Fruit fly (Drosophila melanogaster) whole organism, embryonic: ENCODE data around the gene grass.
A peak's percentile ranks its signal among the peaks of the same experiment; 100 is the strongest.

Source experiments
- Aef1 ChIP-seq: fragments of 200-800 bp; sonication (Bioruptor generic); IDR thresholded peaks from 3 replicates; pipeline ENCODE4 v1.3.6; 2022; ENCODE audit warnings: missing biosample characterization, missing genetic modification characterization
- Bdp1 ChIP-seq: fragments of 200-800 bp; sonication (Bioruptor generic); optimal IDR thresholded peaks from 3 replicates; lab custom pipeline; 2016; ENCODE audit warnings: missing biosample characterization, missing genetic modification characterization
- CG10431 ChIP-seq: fragments of 200-800 bp; sonication (Bioruptor generic); optimal IDR thresholded peaks from 3 replicates; lab custom pipeline; 2018; ENCODE audit warnings: missing biosample characterization, mild to moderate bottlenecking, missing genetic modification characterization
- CG11247 ChIP-seq: fragments of 200-800 bp; sonication (Bioruptor generic); IDR thresholded peaks from 2 replicates; pipeline ENCODE4 v1.3.6; 2022; ENCODE audit warnings: missing biosample characterization, missing genetic modification characterization
- CG12299 ChIP-seq: fragments of 200-800 bp; sonication (Bioruptor generic); optimal IDR thresholded peaks from 2 replicates; lab custom pipeline; 2018; ENCODE audit warnings: missing biosample characterization, mild to moderate bottlenecking, missing genetic modification characterization
- CG12744 ChIP-seq: fragments of 200-800 bp; sonication (Bioruptor generic); optimal IDR thresholded peaks from 2 replicates; lab custom pipeline; 2016; ENCODE audit warnings: missing biosample characterization, missing genetic modification characterization
- CG13624 ChIP-seq: fragments of 200-800 bp; sonication (Bioruptor generic); optimal IDR thresholded peaks from 2 replicates; lab custom pipeline; 2016; ENCODE audit warnings: missing biosample characterization, missing genetic modification characterization
- CG14050 ChIP-seq: fragments of 200-800 bp; sonication (Bioruptor generic); IDR thresholded peaks from 3 replicates; pipeline ENCODE4 v1.3.6; 2022; ENCODE audit warnings: missing biosample characterization, missing genetic modification characterization
- CG14965 ChIP-seq: fragments of 200-800 bp; sonication (Bioruptor generic); optimal IDR thresholded peaks from 2 replicates; lab custom pipeline; 2016; ENCODE audit warnings: missing biosample characterization, missing genetic modification characterization, borderline replicate concordance
- CG15073 ChIP-seq: fragments of 200-800 bp; sonication (Bioruptor generic); optimal IDR thresholded peaks from 2 replicates; lab custom pipeline; 2016; ENCODE audit warnings: missing biosample characterization, missing genetic modification characterization
- CG15514 ChIP-seq: fragments of 200-800 bp; sonication (Bioruptor generic); optimal IDR thresholded peaks from 3 replicates; lab custom pipeline; 2017; ENCODE audit warnings: missing biosample characterization, missing genetic modification characterization, mild to moderate bottlenecking, moderate library complexity, missing genetic modification reagents
- CG1647 ChIP-seq: fragments of 200-800 bp; sonication (Bioruptor generic); optimal IDR thresholded peaks from 3 replicates; lab custom pipeline; 2016; ENCODE audit warnings: missing biosample characterization, missing genetic modification characterization
- CG16813 ChIP-seq: fragments of 200-800 bp; sonication (Bioruptor generic); IDR thresholded peaks from 3 replicates; pipeline ENCODE4 v1.3.6; 2022; ENCODE audit warnings: missing biosample characterization, missing genetic modification characterization; ENCODE audit not compliant: partially characterized antibody
- CG17385 ChIP-seq: fragments of 200-800 bp; sonication (Bioruptor generic); optimal IDR thresholded peaks from 3 replicates; lab custom pipeline; 2018; ENCODE audit warnings: missing biosample characterization, mild to moderate bottlenecking, missing genetic modification characterization
- CG17568 ChIP-seq: fragments of 200-800 bp; sonication (Bioruptor generic); optimal IDR thresholded peaks from 2 replicates; lab custom pipeline; 2018; ENCODE audit warnings: missing biosample characterization, mild to moderate bottlenecking, missing genetic modification characterization, moderate library complexity
- CG31365 ChIP-seq: fragments of 200-800 bp; sonication (Bioruptor generic); optimal IDR thresholded peaks from 2 replicates; lab custom pipeline; 2018; ENCODE audit warnings: missing biosample characterization, mild to moderate bottlenecking, missing genetic modification characterization
- CG43689 ChIP-seq: fragments of 200-800 bp; sonication (Bioruptor generic); IDR thresholded peaks from 2 replicates; pipeline ENCODE4 v1.3.6; 2022; ENCODE audit warnings: missing biosample characterization, missing genetic modification characterization
- CG4424 ChIP-seq: fragments of 200-800 bp; sonication (Bioruptor generic); optimal IDR thresholded peaks from 3 replicates; lab custom pipeline; 2016; ENCODE audit warnings: missing biosample characterization, missing genetic modification characterization
- CG4707 ChIP-seq: fragments of 200-800 bp; sonication (Bioruptor generic); optimal IDR thresholded peaks from 2 replicates; lab custom pipeline; 2018; ENCODE audit warnings: missing biosample characterization, mild to moderate bottlenecking, missing genetic modification characterization, moderate library complexity
- CG4820 ChIP-seq: fragments of 200-800 bp; sonication (Bioruptor generic); optimal IDR thresholded peaks from 3 replicates; lab custom pipeline; 2016; ENCODE audit warnings: missing biosample characterization, missing genetic modification characterization
- CG5180 ChIP-seq: fragments of 200-800 bp; sonication (Bioruptor generic); optimal IDR thresholded peaks from 3 replicates; lab custom pipeline; 2017; ENCODE audit warnings: missing biosample characterization, missing genetic modification characterization, mild to moderate bottlenecking, moderate library complexity, missing genetic modification reagents
- D19B ChIP-seq: fragments of 200-800 bp; sonication (Bioruptor generic); optimal IDR thresholded peaks from 2 replicates; lab custom pipeline; 2017; ENCODE audit warnings: missing biosample characterization, mild to moderate bottlenecking, missing genetic modification characterization
- Dll ChIP-seq: fragments of 200-800 bp; sonication (Bioruptor generic); IDR thresholded peaks from 4 replicates; pipeline ENCODE4 v1.3.6; 2022; ENCODE audit warnings: missing biosample characterization, missing genetic modification characterization; ENCODE audit not compliant: partially characterized antibody
- Doc2 ChIP-seq: fragments of 200-800 bp; sonication (Bioruptor generic); IDR thresholded peaks from 2 replicates; pipeline ENCODE4 v1.3.6; 2022; ENCODE audit warnings: missing biosample characterization, missing genetic modification characterization
- Drgx ChIP-seq: fragments of 200-800 bp; sonication (Bioruptor generic); IDR thresholded peaks from 2 replicates; pipeline ENCODE4 v1.3.6; 2022; ENCODE audit warnings: missing biosample characterization, missing genetic modification characterization
- H2.0 ChIP-seq: fragments of 200-800 bp; sonication (Bioruptor generic); IDR thresholded peaks from 2 replicates; pipeline ENCODE4 v1.3.6; 2022; ENCODE audit warnings: missing biosample characterization, missing genetic modification characterization
- HLH54F ChIP-seq: fragments of 200-800 bp; sonication (Bioruptor generic); optimal IDR thresholded peaks from 3 replicates; lab custom pipeline; 2016; ENCODE audit warnings: missing biosample characterization, missing genetic modification characterization
- HmgZ ChIP-seq: fragments of 200-800 bp; sonication (Bioruptor generic); optimal IDR thresholded peaks from 2 replicates; lab custom pipeline; 2018; ENCODE audit warnings: missing biosample characterization, mild to moderate bottlenecking, missing genetic modification characterization
- Hr3 ChIP-seq: fragments of 200-800 bp; sonication (Bioruptor generic); optimal IDR thresholded peaks from 3 replicates; lab custom pipeline; 2016; ENCODE audit warnings: missing biosample characterization, missing genetic modification characterization
- Hr39 ChIP-seq: fragments of >200 bp; optimal IDR thresholded peaks from 2 replicates; lab custom pipeline; 2017
- Neu2 ChIP-seq: fragments of 200-800 bp; sonication (Bioruptor generic); optimal IDR thresholded peaks from 3 replicates; lab custom pipeline; 2016; ENCODE audit warnings: missing biosample characterization, missing genetic modification characterization, borderline replicate concordance
- Oli ChIP-seq: fragments of 200-800 bp; sonication (Bioruptor generic); optimal IDR thresholded peaks from 2 replicates; lab custom pipeline; 2018; ENCODE audit warnings: missing biosample characterization, mild to moderate bottlenecking, missing genetic modification characterization, moderate library complexity
- PHDP ChIP-seq: fragments of 200-800 bp; sonication (Bioruptor generic); optimal IDR thresholded peaks from 3 replicates; lab custom pipeline; 2018; ENCODE audit warnings: missing biosample characterization, mild to moderate bottlenecking, missing genetic modification characterization, moderate library complexity
- ap ChIP-seq: fragments of 200-800 bp; sonication (Bioruptor generic); IDR thresholded peaks from 2 replicates; pipeline ENCODE4 v1.3.6; 2022; ENCODE audit warnings: missing biosample characterization, missing genetic modification characterization
- bab2 ChIP-seq: fragments of 200-800 bp; sonication (Bioruptor generic); optimal IDR thresholded peaks from 2 replicates; lab custom pipeline; 2016; ENCODE audit warnings: missing biosample characterization, missing genetic modification characterization
- bsh ChIP-seq, 2 experiments: fragments of 200-800 bp; sonication (Bioruptor generic); optimal IDR thresholded peaks; 2 replicates each; lab custom pipeline; 2017 to 2018; ENCODE audit warnings: mild to moderate bottlenecking in 2 of 2, missing biosample characterization in 2 of 2, missing genetic modification characterization in 2 of 2, moderate library complexity in 1 of 2
- cato ChIP-seq: fragments of 200-800 bp; sonication (Bioruptor generic); optimal IDR thresholded peaks from 2 replicates; lab custom pipeline; 2016; ENCODE audit warnings: missing biosample characterization, missing genetic modification characterization, borderline replicate concordance
- chm ChIP-seq: fragments of 200-800 bp; sonication (Bioruptor generic); IDR thresholded peaks from 2 replicates; pipeline ENCODE4 v1.3.6; 2022; ENCODE audit warnings: missing biosample characterization, missing genetic modification characterization
- crp ChIP-seq, 2 experiments: fragments of 200-800 bp; sonication (Bioruptor generic); optimal IDR thresholded peaks; 2 replicates in 1 of 2; 3 replicates in 1 of 2; lab custom pipeline; 2017; ENCODE audit warnings: missing biosample characterization in 2 of 2, missing genetic modification characterization in 2 of 2, mild to moderate bottlenecking in 1 of 2, moderate library complexity in 1 of 2
- fu2 ChIP-seq: fragments of 200-800 bp; sonication (Bioruptor generic); optimal IDR thresholded peaks from 2 replicates; lab custom pipeline; 2016; ENCODE audit warnings: missing biosample characterization, missing genetic modification characterization
- gce ChIP-seq: fragments of 200-800 bp; sonication (Bioruptor generic); IDR thresholded peaks from 3 replicates; pipeline ENCODE4 v1.3.6; 2022; ENCODE audit warnings: missing biosample characterization, missing genetic modification characterization
- inv ChIP-seq: fragments of 200-800 bp; sonication (Bioruptor generic); IDR thresholded peaks from 2 replicates; pipeline ENCODE4 v1.3.6; 2022; ENCODE audit warnings: missing biosample characterization, missing genetic modification characterization; ENCODE audit not compliant: partially characterized antibody
- jing ChIP-seq: fragments of 200-800 bp; sonication (Bioruptor generic); optimal IDR thresholded peaks from 2 replicates; lab custom pipeline; 2018; ENCODE audit warnings: missing biosample characterization, mild to moderate bottlenecking, missing genetic modification characterization
- onecut ChIP-seq: fragments of 200-800 bp; sonication (Bioruptor generic); IDR thresholded peaks from 2 replicates; pipeline ENCODE4 v1.3.6; 2022; ENCODE audit warnings: missing biosample characterization, missing genetic modification characterization
- otp ChIP-seq: fragments of 200-800 bp; sonication (Bioruptor generic); IDR thresholded peaks from 3 replicates; pipeline ENCODE4, ENCODE4 v1.3.6; 2022; ENCODE audit warnings: missing biosample characterization, missing genetic modification characterization
- salm ChIP-seq: fragments of 200-800 bp; sonication (Bioruptor generic); optimal IDR thresholded peaks from 2 replicates; lab custom pipeline; 2018; ENCODE audit warnings: missing biosample characterization, mild to moderate bottlenecking, missing genetic modification characterization
- scrt ChIP-seq: fragments of 200-800 bp; sonication (Bioruptor generic); optimal IDR thresholded peaks from 2 replicates; lab custom pipeline; 2018; ENCODE audit warnings: missing biosample characterization, mild to moderate bottlenecking, missing genetic modification characterization, moderate library complexity
- sob ChIP-seq: fragments of 200-800 bp; sonication (Bioruptor generic); IDR thresholded peaks from 2 replicates; pipeline ENCODE4 v1.3.6; 2022; ENCODE audit warnings: missing biosample characterization, missing genetic modification characterization
- trem ChIP-seq: fragments of 200-800 bp; optimal IDR thresholded peaks from 3 replicates; lab custom pipeline; 2019; ENCODE audit warnings: missing biosample characterization, mild to moderate bottlenecking, missing genetic modification characterization, moderate library complexity

The grass gene

dm6 chr3R:27111784-27112602 lies 45.8 kb upstream of the grass start, which contains the start of the genes gb and CG5815 (continued):
- TF ChIP-seq Dll (GFP tag; lab: Robert Waterston, UW) (peak; percentile 98), bab2 (peak; percentile 85), onecut (peak; percentile 83), trem (tag; lab: Kevin White, UChicago) (peak; percentile 87), CG4707 (peak; percentile 13), CG12299 (tag; lab: Kevin White, UChicago) (peak; percentile 88), crp (GFP tag; optimal IDR thresholded peaks at IDR 0.05; lab: Kevin White, UChicago) (peak in 1 of 2 experiments; percentile 66), Doc2 (GFP tag; lab: Robert Waterston, UW) (no peak), CG10431 (GFP tag; lab: Kevin White, UChicago) (peak; percentile 57), CG5180 (GFP tag; lab: Kevin White, UChicago) (no peak), CG14965 (no peak), HmgZ (peak; percentile 91), CG11247 (GFP tag; lab: Robert Waterston, UW) (peak; percentile 89), CG12744 (GFP tag; lab: Kevin White, UChicago) (peak; percentile 75), Aef1 (GFP tag; lab: Robert Waterston, UW) (peak; percentile 91), CG31365 (tag; lab: Kevin White, UChicago) (peak; percentile 17), D19B (GFP tag; lab: Kevin White, UChicago) (peak; percentile 82), CG17568 (GFP tag; lab: Kevin White, UChicago) (no peak), CG15514 (GFP tag; lab: Kevin White, UChicago) (peak; percentile 87), salm (tag; lab: Kevin White, UChicago) (peak; percentile 63), ap (GFP tag; lab: Robert Waterston, UW) (peak; percentile 81), sob (GFP tag; lab: Robert Waterston, UW) (peak; percentile 84), CG17385 (GFP tag; lab: Kevin White, UChicago) (peak; percentile 91), Hr3 (GFP tag; lab: Kevin White, UChicago) (peak; percentile 95), chm (GFP tag; lab: Robert Waterston, UW) (peak; percentile 86), bsh (GFP tag; optimal IDR thresholded peaks at IDR 0.05; lab: Kevin White, UChicago) (peak; percentile 60 to 90), CG13624 (GFP tag; lab: Kevin White, UChicago) (peak; percentile 80), CG1647 (GFP tag; lab: Kevin White, UChicago) (peak; percentile 91), scrt (peak; percentile 84), CG16813 (GFP tag; lab: Robert Waterston, UW) (peak; percentile 96), Bdp1 (GFP tag; lab: Kevin White, UChicago) (peak; percentile 77), gce (GFP tag; lab: Robert Waterston, UW) (peak; percentile 84), CG15073 (GFP tag; lab: Kevin White, UChicago) (peak; percentile 32), Oli (tag; lab: Kevin White, UChicago) (peak; percentile 85), PHDP (peak; percentile 92), CG4820 (GFP tag; lab: Kevin White, UChicago) (peak; percentile 86), CG14050 (GFP tag; lab: Robert Waterston, UW) (peak; percentile 82), HLH54F (GFP tag; lab: Kevin White, UChicago) (peak; percentile 87), cato (peak; percentile 81), jing (GFP tag; lab: Kevin White, UChicago) (peak; percentile 76), Drgx (GFP tag; lab: Robert Waterston, UW) (peak; percentile 91), otp (GFP tag; lab: Robert Waterston, UW) (peak; percentile 85), inv (peak; percentile 91), fu2 (GFP tag; lab: Kevin White, UChicago) (peak; percentile 79), Hr39 (lab: Kevin White, UChicago) (no peak), CG4424 (GFP tag; lab: Kevin White, UChicago) (peak; percentile 93), CG43689 (GFP tag; lab: Robert Waterston, UW) (peak; percentile 64), H2.0 (GFP tag; lab: Robert Waterston, UW) (peak; percentile 89), Neu2 (GFP tag; lab: Kevin White, UChicago) (no peak)
